Worm (Caenorhabditis elegans): ENCODE results near the gene F38E9.6.

ce11 chrX:16387206-16387605, 45.0 kb upstream of the F38E9.6 start:
- TF ChIP-seq sdz-38 (tag; optimal IDR thresholded peaks at IDR 0.05) (no peak), zfh-2 (GFP tag; conservative IDR thresholded peaks at IDR 0.05) (no peak), ceh-27 (GFP tag; optimal IDR thresholded peaks at IDR 0.05) (no peak), ama-1 (optimal IDR thresholded peaks at IDR 0.05) (no peak), ama-1 (GFP tag; optimal IDR thresholded peaks at IDR 0.05) (no peak), snpc-4 (GFP tag; optimal IDR thresholded peaks at IDR 0.05) (no peak), snpc-4 (tag; optimal IDR thresholded peaks at IDR 0.05) (no peak), efl-1 (GFP tag; optimal IDR thresholded peaks at IDR 0.05) (no peak), somi-1 (GFP tag; optimal IDR thresholded peaks at IDR 0.05) (no peak), C17E4.6 (GFP tag; IDR thresholded peaks at IDR 0.05) (no peak), ztf-25 (GFP tag; IDR thresholded peaks at IDR 0.05) (no peak)
